Fruit fly (Drosophila melanogaster): ENCODE data around the gene Dhc93AB.

DNA sequence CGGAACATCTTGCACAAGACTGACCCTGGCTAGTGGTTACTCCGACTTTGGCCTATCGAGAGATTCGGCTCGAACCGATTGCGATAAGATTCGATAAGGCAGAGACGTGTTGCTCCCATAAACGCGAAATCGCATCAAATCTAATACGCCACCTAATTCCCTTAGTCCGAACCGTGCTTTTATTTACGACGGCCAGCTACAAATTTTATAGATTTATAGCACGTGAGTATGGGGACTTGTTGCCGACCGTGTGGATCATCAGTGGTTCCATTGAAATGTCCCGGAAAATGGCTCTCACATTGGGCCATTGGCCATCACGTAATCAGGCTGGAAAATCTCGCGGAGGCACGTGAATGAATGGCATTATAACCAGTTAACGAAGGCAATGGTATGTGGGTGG, 35.3 kb downstream of the Dhc93AB start, which contains the start of gene Alp5:
- no peak for TF ChIP-seq HLH106 (tag; optimal IDR thresholded peaks at IDR 0.05)
- TF ChIP-seq Vsx2 (GFP tag; optimal IDR thresholded peaks at IDR 0.05; ENCODE audit: partially characterized antibody) = no peak
- no peak for TF ChIP-seq Hr78 (GFP tag; optimal IDR thresholded peaks at IDR 0.05)
- TF ChIP-seq lola (GFP tag; optimal IDR thresholded peaks at IDR 0.05) = no peak
- no peak for TF ChIP-seq br (GFP tag; optimal IDR thresholded peaks at IDR 0.05)
- TF ChIP-seq Dfd (GFP tag; optimal IDR thresholded peaks at IDR 0.05) = no peak
- no peak for TF ChIP-seq pan (optimal IDR thresholded peaks at IDR 0.05)
- no peak for TF ChIP-seq CG9705 (GFP tag; optimal IDR thresholded peaks at IDR 0.05)
- no peak for TF ChIP-seq ey (GFP tag; optimal IDR thresholded peaks at IDR 0.05)
- no peak for TF ChIP-seq Mio (GFP tag; optimal IDR thresholded peaks at IDR 0.05)
- TF ChIP-seq Hr83 (GFP tag; optimal IDR thresholded peaks at IDR 0.05; ENCODE audit: poor library complexity, severe bottlenecking) = no peak

Measured in whole organism, wandering third instar larva.